Worm (Caenorhabditis elegans) whole organism, late embryonic: Measurements from ENCODE around the gene clc-32.

Experiments
- C08G9.2 ChIP-seq: sonication (generic microtip); optimal IDR thresholded peaks from 2 replicates; lab custom pipeline; 2016; ENCODE audit warnings: mild to moderate bottlenecking, missing genetic modification characterization, moderate library complexity, missing compliant biosample characterization
- K02D7.2 ChIP-seq: sonication (generic microtip); optimal IDR thresholded peaks from 2 replicates; lab custom pipeline; 2017; ENCODE audit warnings: mild to moderate bottlenecking, missing genetic modification characterization, missing compliant biosample characterization
- T23F11.4 ChIP-seq: fragments of 200-800 bp; sonication (Bioruptor generic); optimal IDR thresholded peaks from 2 replicates; lab custom pipeline; 2018; ENCODE audit warnings: mild to moderate bottlenecking, missing genetic modification characterization, missing compliant biosample characterization
- Y22D7AL.16 ChIP-seq: sonication (generic microtip); optimal IDR thresholded peaks from 2 replicates; lab custom pipeline; 2016; ENCODE audit warnings: missing genetic modification characterization, missing compliant biosample characterization
- ahr-1 ChIP-seq: sonication (generic microtip); optimal IDR thresholded peaks from 2 replicates; lab custom pipeline; 2016; ENCODE audit warnings: missing genetic modification characterization, missing compliant biosample characterization
- ama-1 ChIP-seq: fragments of 150-350 bp; optimal IDR thresholded peaks from 2 replicates; lab custom pipeline; 2014
- ceh-14 ChIP-seq: sonication (generic microtip); optimal IDR thresholded peaks from 2 replicates; lab custom pipeline; 2016; ENCODE audit warnings: missing genotype, missing genetic modification characterization, missing compliant biosample characterization
- ceh-22 ChIP-seq: sonication (generic microtip); optimal IDR thresholded peaks from 2 replicates; lab custom pipeline; 2017; ENCODE audit warnings: missing biosample characterization, missing genetic modification characterization
- ceh-24 ChIP-seq: sonication (generic microtip); optimal IDR thresholded peaks from 2 replicates; lab custom pipeline; 2016; ENCODE audit warnings: mild to moderate bottlenecking, missing genetic modification characterization, missing compliant biosample characterization
- ceh-30 ChIP-seq: fragments of 150-350 bp; optimal IDR thresholded peaks from 2 replicates; lab custom pipeline; 2014; ENCODE audit warnings: missing biosample characterization, missing genetic modification characterization
- ceh-34 ChIP-seq: sonication (generic microtip); optimal IDR thresholded peaks from 2 replicates; lab custom pipeline; 2016; ENCODE audit warnings: mild to moderate bottlenecking, missing genetic modification characterization, missing compliant biosample characterization
- ceh-45 ChIP-seq: fragments of 200-800 bp; sonication (Bioruptor generic); IDR thresholded peaks from 2 replicates; pipeline ENCODE4 v1.3.6; 2022; ENCODE audit warnings: missing genetic modification reagents, missing genetic modification characterization, missing compliant biosample characterization
- ceh-48 ChIP-seq: sonication (generic microtip); optimal IDR thresholded peaks from 2 replicates; lab custom pipeline; 2016; ENCODE audit warnings: missing genetic modification characterization, inconsistent platforms, missing compliant biosample characterization
- ceh-6 ChIP-seq: fragments of 200-800 bp; sonication (Bioruptor generic); optimal IDR thresholded peaks from 2 replicates; lab custom pipeline; 2018; ENCODE audit warnings: mild to moderate bottlenecking, missing genetic modification characterization, missing compliant biosample characterization
- ceh-9 ChIP-seq: sonication (generic microtip); optimal IDR thresholded peaks from 2 replicates; lab custom pipeline; 2016; ENCODE audit warnings: mild to moderate bottlenecking, missing genetic modification characterization, inconsistent platforms, missing compliant biosample characterization
- dmd-4 ChIP-seq: sonication (generic microtip); optimal IDR thresholded peaks from 2 replicates; lab custom pipeline; 2016; ENCODE audit warnings: borderline replicate concordance, missing genetic modification characterization, missing compliant biosample characterization
- dve-1 ChIP-seq: sonication (generic microtip); optimal IDR thresholded peaks from 2 replicates; lab custom pipeline; 2017; ENCODE audit warnings: antibody characterized with exemption, mild to moderate bottlenecking, missing genetic modification characterization, missing compliant biosample characterization
- elt-2 ChIP-seq: sonication (generic microtip); optimal IDR thresholded peaks from 2 replicates; lab custom pipeline; 2016; ENCODE audit warnings: missing genetic modification reagents, missing genetic modification characterization, missing compliant biosample characterization
- eyg-1 ChIP-seq: sonication (generic microtip); optimal IDR thresholded peaks from 2 replicates; lab custom pipeline; 2016; ENCODE audit warnings: missing genotype, missing genetic modification characterization, missing compliant biosample characterization
- hlh-15 ChIP-seq: sonication (generic microtip); optimal IDR thresholded peaks from 2 replicates; lab custom pipeline; 2016; ENCODE audit warnings: missing genetic modification characterization, missing compliant biosample characterization
- madf-2 ChIP-seq: sonication (generic microtip); optimal IDR thresholded peaks from 2 replicates; lab custom pipeline; 2017; ENCODE audit warnings: missing genetic modification characterization, missing compliant biosample characterization
- mec-3 ChIP-seq: sonication (generic microtip); optimal IDR thresholded peaks from 2 replicates; lab custom pipeline; 2016; ENCODE audit warnings: borderline replicate concordance, missing genetic modification characterization, missing compliant biosample characterization
- nhr-11 ChIP-seq: fragments of 150-350 bp; optimal IDR thresholded peaks from 2 replicates; lab custom pipeline; 2014; ENCODE audit warnings: missing biosample characterization, missing genetic modification characterization
- nhr-232 ChIP-seq: sonication (generic microtip); optimal IDR thresholded peaks from 2 replicates; lab custom pipeline; 2016; ENCODE audit warnings: missing genetic modification characterization, missing compliant biosample characterization
- pat-9 ChIP-seq: fragments of 200-800 bp; sonication (Bioruptor generic); optimal IDR thresholded peaks from 2 replicates; lab custom pipeline; 2018; ENCODE audit warnings: mild to moderate bottlenecking, missing genetic modification characterization, moderate library complexity, missing compliant biosample characterization
- pha-2 ChIP-seq: sonication (generic microtip); optimal IDR thresholded peaks from 2 replicates; lab custom pipeline; 2017; ENCODE audit warnings: mild to moderate bottlenecking, missing genetic modification characterization, missing compliant biosample characterization
- pha-4 ChIP-seq: fragments of 150-350 bp; optimal IDR thresholded peaks from 2 replicates; lab custom pipeline; 2018; ENCODE audit warnings: missing biosample characterization, missing genetic modification reagents, missing genetic modification characterization
- pqm-1 ChIP-seq: sonication (generic microtip); optimal IDR thresholded peaks from 2 replicates; lab custom pipeline; 2016; ENCODE audit warnings: missing genetic modification characterization, missing compliant biosample characterization
- ref-2 ChIP-seq: sonication (generic microtip); optimal IDR thresholded peaks from 2 replicates; lab custom pipeline; 2016; ENCODE audit warnings: missing genetic modification characterization, missing compliant biosample characterization
- rnt-1 ChIP-seq: sonication (generic microtip); optimal IDR thresholded peaks from 2 replicates; lab custom pipeline; 2016; ENCODE audit warnings: missing genetic modification characterization, missing compliant biosample characterization
- sox-2 ChIP-seq: fragments of 200-800 bp; sonication (Bioruptor generic); IDR thresholded peaks from 2 replicates; pipeline ENCODE4 v1.3.6; 2022; ENCODE audit warnings: missing genetic modification reagents, missing genetic modification characterization, missing compliant biosample characterization
- sox-4 ChIP-seq: sonication (generic microtip); optimal IDR thresholded peaks from 2 replicates; lab custom pipeline; 2017; ENCODE audit warnings: mild to moderate bottlenecking, missing genetic modification characterization, inconsistent platforms, missing compliant biosample characterization
- tbx-2 ChIP-seq: sonication (generic microtip); optimal IDR thresholded peaks from 2 replicates; lab custom pipeline; 2016; ENCODE audit warnings: missing genetic modification characterization, missing compliant biosample characterization
- tbx-7 ChIP-seq: sonication (generic microtip); optimal IDR thresholded peaks from 2 replicates; lab custom pipeline; 2016; ENCODE audit warnings: missing genotype, missing genetic modification characterization, missing compliant biosample characterization
- ttx-3 ChIP-seq: sonication (generic microtip); optimal IDR thresholded peaks from 2 replicates; lab custom pipeline; 2016; ENCODE audit warnings: missing genetic modification reagents, missing genetic modification characterization, missing compliant biosample characterization
- zip-5 ChIP-seq: sonication (generic microtip); optimal IDR thresholded peaks from 2 replicates; lab custom pipeline; 2016; ENCODE audit warnings: missing genetic modification characterization, missing compliant biosample characterization
- ztf-16 ChIP-seq: sonication (generic microtip); optimal IDR thresholded peaks from 2 replicates; lab custom pipeline; 2017; ENCODE audit warnings: missing genetic modification characterization, missing compliant biosample characterization

clc-32 gene

DNA sequence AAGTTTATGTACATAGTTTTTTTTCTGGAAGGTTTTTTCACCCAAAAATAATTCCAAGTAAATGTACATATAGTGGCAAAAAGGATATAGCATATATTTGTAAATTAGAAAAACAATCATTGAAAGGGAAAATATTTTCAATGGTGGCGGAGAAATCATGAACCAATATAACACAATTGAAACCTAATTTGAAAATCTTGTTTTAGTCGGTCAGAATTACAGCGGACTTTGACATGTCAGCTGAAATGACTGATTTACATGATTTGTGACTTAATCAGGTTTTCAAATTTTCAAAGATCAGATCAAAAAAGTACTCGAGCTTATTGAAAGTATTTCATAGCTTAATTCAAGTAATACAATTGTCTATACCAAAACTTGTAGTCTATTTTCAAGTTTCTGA lies 30.8 kb upstream of the clc-32 start, which contains the start of gene K05D4.9:
Gene K05D4.9, minus strand, starts transcription at position 101 of the 400 bp plus-strand sequence.
- TF ChIP-seq ceh-22 (tag; lab: Kevin White, UChicago) (no peak), pha-4 (tag; lab: Kevin White, UChicago) (no peak), ref-2 (tag; lab: Kevin White, UChicago) (no peak), pat-9 (tag; lab: Kevin White, UChicago) (no peak), dve-1 (tag; lab: Kevin White, UChicago) (no peak), rnt-1 (tag; lab: Kevin White, UChicago) (no peak), ceh-30 (tag; lab: Kevin White, UChicago) (no peak), tbx-7 (tag; lab: Kevin White, UChicago) (no peak), ceh-6 (GFP tag; lab: Kevin White, UChicago) (no peak), ceh-24 (tag; lab: Kevin White, UChicago) (no peak), pqm-1 (no peak), sox-2 (GFP tag; lab: Robert Waterston, UW) (no peak), T23F11.4 (GFP tag; lab: Kevin White, UChicago) (no peak), tbx-2 (tag; lab: Kevin White, UChicago) (no peak), hlh-15 (tag; lab: Kevin White, UChicago) (no peak), eyg-1 (tag; lab: Kevin White, UChicago) (no peak), ahr-1 (tag; lab: Kevin White, UChicago) (no peak), ama-1 (lab: Kevin White, UChicago) (no peak)

DNA sequence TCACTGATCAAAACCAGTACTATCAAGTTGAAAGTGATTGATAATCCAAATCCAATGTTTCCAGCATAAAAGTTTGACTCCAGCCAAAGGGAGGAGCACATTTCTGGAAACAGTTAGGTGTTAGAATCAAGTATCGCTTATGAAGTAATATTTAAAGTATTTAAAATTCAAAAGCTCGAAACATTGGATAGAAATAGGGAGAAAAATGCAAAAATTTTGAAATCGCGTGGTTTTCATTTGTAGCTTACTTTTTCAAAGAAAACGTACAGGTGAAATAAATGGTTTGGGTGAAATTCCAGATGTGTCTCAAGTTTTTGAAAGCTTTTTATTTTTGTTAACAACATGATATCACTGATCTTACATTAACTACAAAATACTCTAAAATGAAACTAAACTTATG lies 28.1 kb upstream of the clc-32 start, which contains the start of gene str-111:
Gene str-111, minus strand, starts transcription at position 101 of the 400 bp plus-strand sequence.
- TF ChIP-seq pha-2 (no peak), ceh-6 (GFP tag; lab: Kevin White, UChicago) (no peak), pat-9 (tag; lab: Kevin White, UChicago) (no peak)

DNA sequence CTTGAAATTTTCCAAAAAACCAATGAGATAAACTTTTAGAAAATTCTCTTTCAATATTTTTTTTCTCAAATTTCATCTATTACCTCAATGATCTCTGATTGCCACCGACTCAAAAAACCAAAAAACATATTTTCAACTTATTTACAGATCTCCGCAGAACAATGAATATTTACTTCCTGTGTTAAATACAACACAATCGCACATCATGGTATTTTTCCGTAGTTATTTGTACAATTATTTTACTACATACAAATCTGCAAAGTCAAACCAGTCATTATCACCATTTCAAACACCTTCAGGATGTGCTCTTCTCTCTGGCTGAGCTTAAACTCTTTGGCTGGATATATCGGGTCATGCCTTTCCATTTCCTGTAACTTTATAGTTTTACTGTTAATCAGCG lies 25.0 kb upstream of the clc-32 start, which contains the start of gene str-108:
Gene str-108, plus strand, starts transcription at position 301 of the 400 bp plus-strand sequence.
- TF ChIP-seq ceh-48 (tag; lab: Kevin White, UChicago) (no peak), ref-2 (tag; lab: Kevin White, UChicago) (no peak), ttx-3 (tag; lab: Kevin White, UChicago) (no peak), C08G9.2 (tag; lab: Kevin White, UChicago) (no peak), ceh-45 (GFP tag; lab: Robert Waterston, UW) (no peak), sox-4 (no peak), madf-2 (tag; lab: Kevin White, UChicago) (no peak), ztf-16 (tag; lab: Kevin White, UChicago) (no peak), nhr-232 (tag; lab: Kevin White, UChicago) (no peak)

DNA sequence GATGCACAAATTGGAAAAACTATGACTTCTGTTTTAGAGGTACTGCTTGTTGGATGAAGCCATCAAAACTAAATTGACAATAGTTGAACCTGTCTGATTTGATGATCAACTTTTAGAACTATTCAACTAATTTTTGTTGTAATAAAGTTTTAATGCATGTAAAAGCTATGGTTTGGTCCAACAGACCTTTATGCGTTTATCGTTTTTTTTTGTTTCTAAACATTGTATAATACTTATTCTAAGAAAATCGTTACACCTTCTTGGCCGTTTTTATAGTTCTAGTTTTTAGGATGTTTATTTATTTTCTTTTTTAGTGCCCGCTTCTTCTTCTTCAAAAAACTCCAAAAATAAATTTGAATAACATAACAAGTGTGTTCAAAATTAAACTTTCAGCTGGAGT lies 22.7 kb upstream of the clc-32 start, which contains the start of gene F10A3.12:
Gene F10A3.12, plus strand, starts transcription at position 301 of the 400 bp plus-strand sequence.
- no peak for TF ChIP-seq mec-3
- TF ChIP-seq ceh-14 (tag; lab: Kevin White, UChicago) = no peak
- no peak for TF ChIP-seq K02D7.2 (tag; lab: Kevin White, UChicago)

DNA sequence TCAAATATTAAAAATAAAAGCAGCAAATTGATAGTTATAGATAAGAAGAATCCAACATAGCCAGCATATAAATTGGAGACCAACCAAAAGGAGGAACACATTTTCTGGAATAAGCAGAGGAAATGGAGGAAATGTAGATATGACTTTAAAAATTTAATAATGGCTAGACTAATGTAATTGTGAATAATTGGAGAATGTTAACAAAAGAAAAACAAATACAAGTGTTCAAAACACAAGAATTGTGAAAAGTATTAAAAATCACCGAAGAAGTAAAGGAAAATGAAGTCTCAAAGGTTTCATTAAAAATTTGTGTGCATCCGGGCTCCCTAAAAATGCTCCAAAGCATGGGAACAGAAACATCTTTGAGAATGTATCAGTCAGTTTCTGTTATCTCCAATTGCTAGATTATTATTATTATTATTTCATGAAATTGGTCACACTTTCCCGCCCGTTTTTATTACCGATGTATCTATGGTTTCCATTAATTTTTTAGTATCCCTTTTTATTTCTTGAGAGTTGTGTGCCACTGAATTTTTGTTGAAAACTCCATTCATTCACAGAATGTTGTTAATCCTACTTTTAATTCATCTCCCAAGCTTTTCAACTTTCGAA lies 21.3 kb upstream of the clc-32 start, which contains the start of the genes str-109 and F10A3.11:
Gene str-109, minus strand, starts transcription at position 101 of the 612 bp plus-strand sequence.
Gene F10A3.11, plus strand, starts transcription at position 562 of the 612 bp plus-strand sequence.
- TF ChIP-seq zip-5 = no peak
- TF ChIP-seq ztf-16 (tag; lab: Kevin White, UChicago) = no peak
- no peak for TF ChIP-seq madf-2 (tag; lab: Kevin White, UChicago)
- TF ChIP-seq Y22D7AL.16 (tag; lab: Kevin White, UChicago) = no peak
- no peak for TF ChIP-seq nhr-11 (tag; lab: Kevin White, UChicago)
- TF ChIP-seq ama-1 (lab: Kevin White, UChicago) = no peak
- TF ChIP-seq dmd-4 = no peak
- TF ChIP-seq ceh-9 = no peak
- TF ChIP-seq mec-3 = no peak
- TF ChIP-seq eyg-1 (tag; lab: Kevin White, UChicago) = no peak
- TF ChIP-seq ceh-34 (tag; lab: Kevin White, UChicago) = no peak
- TF ChIP-seq elt-2 (tag; lab: Kevin White, UChicago) = no peak
